Worm (Caenorhabditis elegans): ENCODE measurements around the gene T05C12.11.
A peak's percentile ranks its signal among the peaks of the same experiment; 100 is the strongest.

T05C12.11 gene

ce11 chrII:8124867-8125266 lies 45.4 kb downstream of the T05C12.11 start, which contains the start of gene ire-1 (continued):
- TF ChIP-seq madf-10 (tag; optimal IDR thresholded peaks at IDR 0.05) (no peak), F37B4.10 (GFP tag; IDR thresholded peaks at IDR 0.05) (no peak), aptf-2 (GFP tag; conservative IDR thresholded peaks at IDR 0.05) (no peak), F55B11.4 (tag; optimal IDR thresholded peaks at IDR 0.05; ENCODE audit: borderline replicate concordance, insufficient read depth) (no peak), hmg-20 (GFP tag; IDR thresholded peaks at IDR 0.05) (no peak), F23B12.7 (tag; optimal IDR thresholded peaks at IDR 0.05; ENCODE audit: insufficient read depth) (peak; percentile 64), lin-26 (GFP tag; IDR thresholded peaks at IDR 0.05) (no peak), die-1 (tag; optimal IDR thresholded peaks at IDR 0.05) (no peak), sptf-2 (GFP tag; optimal IDR thresholded peaks at IDR 0.05) (no peak), ceh-27 (GFP tag; optimal IDR thresholded peaks at IDR 0.05) (no peak), nhr-90 (tag; optimal IDR thresholded peaks at IDR 0.05) (no peak), attf-5 (GFP tag; optimal IDR thresholded peaks at IDR 0.05) (peak; percentile 74), dpff-1 (tag; optimal IDR thresholded peaks at IDR 0.05) (no peak), madf-3 (GFP tag; IDR thresholded peaks at IDR 0.05) (no peak), F57A8.1 (GFP tag; optimal IDR thresholded peaks at IDR 0.05) (no peak), ceh-58 (GFP tag; IDR thresholded peaks at IDR 0.05) (no peak), Y53F4B.3 (GFP tag; IDR thresholded peaks at IDR 0.05) (no peak), mel-28 (tag; optimal IDR thresholded peaks at IDR 0.05; ENCODE audit: borderline replicate concordance) (no peak), T26A5.8 (tag; optimal IDR thresholded peaks at IDR 0.05) (no peak), lin-35 (GFP tag; optimal IDR thresholded peaks at IDR 0.05) (no peak), fkh-3 (tag; optimal IDR thresholded peaks at IDR 0.05) (no peak), repo-1 (tag; optimal IDR thresholded peaks at IDR 0.05) (no peak), Y53G8AR.9 (GFP tag; conservative IDR thresholded peaks at IDR 0.05) (no peak), nfyb-1 (GFP tag; IDR thresholded peaks at IDR 0.05) (no peak), atf-7 (tag; optimal IDR thresholded peaks at IDR 0.05) (no peak), F22D6.2 (tag; optimal IDR thresholded peaks at IDR 0.05) (no peak), hmg-1.2 (GFP tag; IDR thresholded peaks at IDR 0.05) (peak; percentile 25; the same call in 1 of the 2 replicates), ccch-3 (GFP tag; optimal IDR thresholded peaks at IDR 0.05) (no peak), Y95B8A.8 (GFP tag; IDR thresholded peaks at IDR 0.05) (peak; percentile 47; the same call in 1 of the 2 replicates), B0261.1 (tag; optimal IDR thresholded peaks at IDR 0.05) (no peak), snpc-3.4 (tag; optimal IDR thresholded peaks at IDR 0.05) (peak; percentile 55), ztf-6 (GFP tag; IDR thresholded peaks at IDR 0.05) (no peak), ztf-26 (tag; optimal IDR thresholded peaks at IDR 0.05) (no peak), F49E8.2 (tag; optimal IDR thresholded peaks at IDR 0.05; ENCODE audit: insufficient read depth) (peak; percentile 63), egl-44 (GFP tag; IDR thresholded peaks at IDR 0.05) (no peak), let-607 (tag; optimal IDR thresholded peaks at IDR 0.05) (peak; percentile 30 to 73), dpl-1 (GFP tag; optimal IDR thresholded peaks at IDR 0.05) (peak; percentile 3), aptf-3 (GFP tag; IDR thresholded peaks at IDR 0.05) (no peak), unc-62 (GFP tag; optimal IDR thresholded peaks at IDR 0.05) (no peak), lsy-27 (tag; optimal IDR thresholded peaks at IDR 0.05; ENCODE audit: borderline replicate concordance, insufficient read depth) (no peak), F39B2.1 (GFP tag; IDR thresholded peaks at IDR 0.05) (no peak), K12H6.12 (tag; optimal IDR thresholded peaks at IDR 0.05) (peak; percentile 33), nhr-120 (GFP tag; IDR thresholded peaks at IDR 0.05) (no peak), him-1 (tag; optimal IDR thresholded peaks at IDR 0.05) (no peak), ets-4 (GFP tag; optimal IDR thresholded peaks at IDR 0.05) (no peak), lir-1 (GFP tag; conservative IDR thresholded peaks at IDR 0.05) (no peak), Y56A3A.18 (GFP tag; IDR thresholded peaks at IDR 0.05) (no peak), sea-2 (GFP tag; IDR thresholded peaks at IDR 0.05) (no peak), tbp1 (GFP tag; optimal IDR thresholded peaks at IDR 0.05) (no peak)
